Fruit fly (Drosophila melanogaster) Kc167 (cell line): ENCODE results near the gene CG10801.

ENCODE experiments used
- Myc ChIP-seq: fragments of >200 bp; optimal IDR thresholded peaks from 2 replicates; lab custom pipeline; 2017; ENCODE audit warnings: missing external identifiers
- Sin3A ChIP-seq: fragments of >200 bp; optimal IDR thresholded peaks from 2 replicates; lab custom pipeline; 2018; ENCODE audit warnings: missing external identifiers
- h ChIP-seq: fragments of >200 bp; optimal IDR thresholded peaks from 3 replicates; lab custom pipeline; 2018; ENCODE audit warnings: missing external identifiers
- insv ChIP-seq: fragments of >200 bp; optimal IDR thresholded peaks from 3 replicates; lab custom pipeline; 2018; ENCODE audit warnings: missing external identifiers
- psq ChIP-seq: fragments of >200 bp; optimal IDR thresholded peaks from 2 replicates; lab custom pipeline; 2017; ENCODE audit warnings: missing external identifiers
- ttk ChIP-seq: sonication (Bioruptor generic); optimal IDR thresholded peaks from 2 replicates; lab custom pipeline; 2017; ENCODE audit warnings: missing external identifiers

- TF ChIP-seq insv (lab: Kevin White, UChicago) (no peak), Sin3A (lab: Kevin White, UChicago) (no peak), ttk (lab: Kevin White, UChicago) (no peak), h (lab: Kevin White, UChicago) (no peak), psq (lab: Kevin White, UChicago) (no peak), Myc (lab: Kevin White, UChicago) (no peak)
Measured at dm6 chrX:3485304-3485703, 24.9 kb downstream of the CG10801 start, which contains the start of the genes CG14270 and CG10803.
